Fruit fly (Drosophila melanogaster) whole organism: ENCODE results near the gene Dic61B.

ENCODE experiments used
- CG8478 ChIP-seq: fragments of >200 bp; optimal IDR thresholded peaks from 2 replicates; lab custom pipeline; 2018; ENCODE audit warnings: inconsistent platforms
- EcR ChIP-seq, 2 experiments: fragments of >200 bp; optimal IDR thresholded peaks; 2 replicates each; lab custom pipeline; 2017; ENCODE audit warnings: missing biosample characterization in 2 of 2, missing genetic modification characterization in 2 of 2, missing genetic modification reagents in 2 of 2
- pan ChIP-seq: fragments of >200 bp; optimal IDR thresholded peaks from 2 replicates; lab custom pipeline; 2017
- psq ChIP-seq: fragments of >200 bp; optimal IDR thresholded peaks from 2 replicates; lab custom pipeline; 2017
- usp ChIP-seq: fragments of >200 bp; optimal IDR thresholded peaks from 2 replicates; lab custom pipeline; 2017; ENCODE audit warnings: missing biosample characterization, missing genetic modification characterization, mixed read lengths

- TF ChIP-seq psq (lab: Kevin White, UChicago) (no peak), CG8478 (no peak), pan (lab: Kevin White, UChicago) (no peak), EcR (GFP tag; optimal IDR thresholded peaks at IDR 0.05; lab: Kevin White, UChicago) (no peak), usp (GFP tag; lab: Kevin White, UChicago) (no peak)
Observed at dm6 chr3L:153670-154069, 1.3 kb upstream of the Dic61B start.
